Fruit fly (Drosophila melanogaster) whole organism, embryonic: ENCODE data around the gene Desat2.

Experiments used
- ATbp ChIP-seq: fragments of 200-800 bp; sonication (Bioruptor generic); optimal IDR thresholded peaks from 2 replicates; lab custom pipeline; 2017; ENCODE audit warnings: missing biosample characterization, mild to moderate bottlenecking, missing genetic modification characterization, missing genetic modification reagents
- Blimp-1 ChIP-seq: fragments of 200-800 bp; sonication (Bioruptor generic); optimal IDR thresholded peaks from 3 replicates; lab custom pipeline; 2018; ENCODE audit warnings: missing biosample characterization, missing genetic modification characterization, mild to moderate bottlenecking, moderate library complexity, missing genetic modification reagents
- BtbVII ChIP-seq: fragments of 200-800 bp; sonication (Bioruptor generic); optimal IDR thresholded peaks from 3 replicates; lab custom pipeline; 2017; ENCODE audit warnings: missing biosample characterization, mild to moderate bottlenecking, missing genetic modification characterization
- CG10267 ChIP-seq: fragments of 200-800 bp; sonication (Bioruptor generic); optimal IDR thresholded peaks from 2 replicates; lab custom pipeline; 2018; ENCODE audit warnings: missing biosample characterization, mild to moderate bottlenecking, missing genetic modification characterization, moderate library complexity
- CG10565 ChIP-seq: fragments of 200-800 bp; sonication (Bioruptor generic); optimal IDR thresholded peaks from 3 replicates; lab custom pipeline; 2016; ENCODE audit warnings: missing biosample characterization, mild to moderate bottlenecking, missing genetic modification characterization
- CG11093 ChIP-seq: fragments of 200-800 bp; sonication (Bioruptor generic); IDR thresholded peaks from 3 replicates; pipeline ENCODE4 v1.3.6; 2022; ENCODE audit warnings: missing biosample characterization, missing genetic modification characterization
- CG12104 ChIP-seq: fragments of 200-800 bp; sonication (Bioruptor generic); optimal IDR thresholded peaks from 3 replicates; lab custom pipeline; 2016; ENCODE audit warnings: missing biosample characterization, missing genetic modification characterization
- CG1647 ChIP-seq: fragments of 200-800 bp; sonication (Bioruptor generic); optimal IDR thresholded peaks from 3 replicates; lab custom pipeline; 2016; ENCODE audit warnings: missing biosample characterization, missing genetic modification characterization
- CG17328 ChIP-seq: fragments of 200-800 bp; sonication (Bioruptor generic); IDR thresholded peaks from 2 replicates; pipeline ENCODE4 v1.3.6; 2022; ENCODE audit warnings: missing biosample characterization, missing genetic modification characterization
- CG2712 ChIP-seq: fragments of 200-800 bp; optimal IDR thresholded peaks from 3 replicates; lab custom pipeline; 2019; ENCODE audit warnings: missing biosample characterization, mild to moderate bottlenecking, missing genetic modification characterization, moderate library complexity
- CG2875 ChIP-seq: fragments of 200-800 bp; sonication (Bioruptor generic); optimal IDR thresholded peaks from 2 replicates; lab custom pipeline; 2017; ENCODE audit warnings: missing biosample characterization, mild to moderate bottlenecking, missing genetic modification characterization, missing genetic modification reagents
- CG3163 ChIP-seq: fragments of 200-800 bp; sonication (Bioruptor generic); optimal IDR thresholded peaks from 3 replicates; lab custom pipeline; 2016; ENCODE audit warnings: missing biosample characterization, missing genetic modification characterization
- CG33213 ChIP-seq: fragments of 200-800 bp; sonication (Bioruptor generic); optimal IDR thresholded peaks from 3 replicates; lab custom pipeline; 2016; ENCODE audit warnings: missing biosample characterization, missing genetic modification characterization
- CG3407 ChIP-seq: fragments of 200-800 bp; sonication (Bioruptor generic); optimal IDR thresholded peaks from 2 replicates; lab custom pipeline; 2018; ENCODE audit warnings: missing biosample characterization, mild to moderate bottlenecking, missing genetic modification characterization
- CG34422 ChIP-seq: fragments of 200-800 bp; sonication (Bioruptor generic); IDR thresholded peaks from 3 replicates; pipeline ENCODE4 v1.3.6; 2022; ENCODE audit warnings: missing biosample characterization, missing genetic modification characterization
- CG4424 ChIP-seq: fragments of 200-800 bp; sonication (Bioruptor generic); optimal IDR thresholded peaks from 3 replicates; lab custom pipeline; 2016; ENCODE audit warnings: missing biosample characterization, missing genetic modification characterization
- CG7372 ChIP-seq: fragments of 200-800 bp; sonication (Bioruptor generic); IDR thresholded peaks from 2 replicates; pipeline ENCODE4 v1.3.6; 2022; ENCODE audit warnings: missing biosample characterization, missing genetic modification characterization
- CG7556 ChIP-seq: fragments of 200-800 bp; sonication (Bioruptor generic); optimal IDR thresholded peaks from 2 replicates; lab custom pipeline; 2017; ENCODE audit warnings: missing biosample characterization, mild to moderate bottlenecking, missing genetic modification characterization
- CG8765 ChIP-seq: fragments of 200-800 bp; sonication (Bioruptor generic); IDR thresholded peaks from 2 replicates; pipeline ENCODE4 v1.3.6; 2022; ENCODE audit warnings: missing biosample characterization, missing genetic modification characterization
- CG9727 ChIP-seq: fragments of 200-800 bp; sonication (Bioruptor generic); optimal IDR thresholded peaks from 3 replicates; lab custom pipeline; 2017; ENCODE audit warnings: missing biosample characterization, mild to moderate bottlenecking, missing genetic modification characterization
- Dip2 ChIP-seq: fragments of 200-800 bp; sonication (Bioruptor generic); IDR thresholded peaks from 2 replicates; pipeline ENCODE4 v1.3.6; 2022; ENCODE audit warnings: missing biosample characterization, missing genetic modification characterization
- Dip3 ChIP-seq: fragments of 200-800 bp; sonication (Bioruptor generic); optimal IDR thresholded peaks from 3 replicates; lab custom pipeline; 2016; ENCODE audit warnings: missing biosample characterization, missing genetic modification characterization
- Dref ChIP-seq: fragments of 200-800 bp; sonication (Bioruptor generic); IDR thresholded peaks from 2 replicates; pipeline ENCODE4 v1.3.6; 2022; ENCODE audit warnings: missing biosample characterization, missing genetic modification characterization
- HHEX ChIP-seq: fragments of 200-800 bp; sonication (Bioruptor generic); optimal IDR thresholded peaks from 3 replicates; lab custom pipeline; 2017; ENCODE audit warnings: missing biosample characterization, mild to moderate bottlenecking, missing genetic modification characterization, missing genetic modification reagents
- HLH3B ChIP-seq: fragments of 200-800 bp; sonication (Bioruptor generic); IDR thresholded peaks from 2 replicates; pipeline ENCODE4 v1.3.6; 2022; ENCODE audit warnings: missing biosample characterization, missing genetic modification characterization
- Hsf ChIP-seq: fragments of 200-800 bp; sonication (Bioruptor generic); optimal IDR thresholded peaks from 3 replicates; lab custom pipeline; 2016; ENCODE audit warnings: missing biosample characterization, missing genetic modification characterization
- NK7.1 ChIP-seq: fragments of 200-800 bp; sonication (Bioruptor generic); optimal IDR thresholded peaks from 3 replicates; lab custom pipeline; 2016; ENCODE audit warnings: missing biosample characterization, missing genetic modification characterization
- Poxn ChIP-seq: fragments of 200-800 bp; sonication (Bioruptor generic); IDR thresholded peaks from 2 replicates; pipeline ENCODE4 v1.3.6; 2022; ENCODE audit warnings: missing biosample characterization, missing genetic modification characterization
- Ssrp ChIP-seq: fragments of 200-800 bp; sonication (Bioruptor generic); optimal IDR thresholded peaks from 2 replicates; lab custom pipeline; 2018; ENCODE audit warnings: missing biosample characterization, mild to moderate bottlenecking, missing genetic modification characterization, moderate library complexity
- cas ChIP-seq: fragments of 200-800 bp; sonication (Bioruptor generic); IDR thresholded peaks from 2 replicates; pipeline ENCODE4 v1.3.6; 2022; ENCODE audit warnings: missing biosample characterization, missing genetic modification characterization
- corto ChIP-seq: fragments of 200-800 bp; sonication (Bioruptor generic); optimal IDR thresholded peaks from 2 replicates; lab custom pipeline; 2016; ENCODE audit warnings: missing biosample characterization, mild to moderate bottlenecking, missing genetic modification characterization, moderate library complexity
- dati ChIP-seq: fragments of 200-800 bp; sonication (Bioruptor generic); IDR thresholded peaks from 2 replicates; pipeline ENCODE4 v1.3.6; 2022; ENCODE audit warnings: missing biosample characterization, missing genetic modification characterization
- dimm ChIP-seq: fragments of 200-800 bp; sonication (Bioruptor generic); IDR thresholded peaks from 2 replicates; pipeline ENCODE4 v1.3.6; 2022; ENCODE audit warnings: missing biosample characterization, missing genetic modification characterization
- dpn ChIP-seq, 2 experiments: fragments of 200-800 bp; sonication (Bioruptor generic); optimal IDR thresholded peaks; 3 replicates each; lab custom pipeline; 2016; ENCODE audit warnings: missing biosample characterization in 2 of 2, missing genetic modification characterization in 2 of 2
- en ChIP-seq: fragments of 200-800 bp; sonication (Bioruptor generic); optimal IDR thresholded peaks from 2 replicates; lab custom pipeline; 2016; ENCODE audit warnings: missing biosample characterization, missing genetic modification characterization
- exex ChIP-seq: fragments of 200-800 bp; sonication (Bioruptor generic); optimal IDR thresholded peaks from 4 replicates; lab custom pipeline; 2018; ENCODE audit warnings: missing biosample characterization, mild to moderate bottlenecking, missing genetic modification characterization, moderate library complexity
- eyg ChIP-seq: fragments of 200-800 bp; sonication (Bioruptor generic); optimal IDR thresholded peaks from 3 replicates; lab custom pipeline; 2016; ENCODE audit warnings: missing biosample characterization, missing genetic modification characterization
- fu2 ChIP-seq: fragments of 200-800 bp; sonication (Bioruptor generic); optimal IDR thresholded peaks from 2 replicates; lab custom pipeline; 2016; ENCODE audit warnings: missing biosample characterization, missing genetic modification characterization
- jigr1 ChIP-seq: fragments of 200-800 bp; sonication (Bioruptor generic); IDR thresholded peaks from 3 replicates; pipeline ENCODE4 v1.3.6; 2022; ENCODE audit warnings: missing biosample characterization, missing genetic modification characterization
- lilli ChIP-seq: fragments of 200-800 bp; sonication (Bioruptor generic); optimal IDR thresholded peaks from 3 replicates; lab custom pipeline; 2016; ENCODE audit warnings: missing biosample characterization, missing genetic modification characterization
- maf-S ChIP-seq: fragments of 200-800 bp; sonication (Bioruptor generic); optimal IDR thresholded peaks from 2 replicates; lab custom pipeline; 2016; ENCODE audit warnings: missing biosample characterization, missing genetic modification characterization
- oc ChIP-seq: fragments of 200-800 bp; sonication (Bioruptor generic); optimal IDR thresholded peaks from 2 replicates; lab custom pipeline; 2018; ENCODE audit warnings: missing biosample characterization, mild to moderate bottlenecking, missing genetic modification characterization, moderate library complexity
- pb ChIP-seq: fragments of 200-800 bp; sonication (Bioruptor generic); optimal IDR thresholded peaks from 3 replicates; lab custom pipeline; 2016; ENCODE audit warnings: missing biosample characterization, missing genetic modification characterization
- pita ChIP-seq: fragments of 200-800 bp; sonication (Bioruptor generic); optimal IDR thresholded peaks from 2 replicates; lab custom pipeline; 2017; ENCODE audit warnings: missing biosample characterization, mild to moderate bottlenecking, missing genetic modification characterization
- pnt ChIP-seq: fragments of 200-800 bp; sonication (Bioruptor generic); optimal IDR thresholded peaks from 3 replicates; lab custom pipeline; 2016; ENCODE audit warnings: missing biosample characterization, missing genetic modification characterization
- prd ChIP-seq, 3 experiments: fragments of >200 bp in 2 of 3; fragments of 200-800 bp in 1 of 3; sonication (Bioruptor generic) in 1 of 3; optimal IDR thresholded peaks in 2 of 3; IDR thresholded peaks in 1 of 3; 2 replicates in 2 of 3; 3 replicates in 1 of 3; pipeline versions ENCODE4 v1.3.6 to Lab custom; 2017 to 2022; ENCODE audit warnings: missing biosample characterization in 1 of 3, missing genetic modification characterization in 1 of 3
- sens ChIP-seq: fragments of 200-800 bp; sonication (Bioruptor generic); peaks from one replicate; lab custom pipeline; 2016; ENCODE audit warnings: missing biosample characterization, missing genetic modification characterization
- sim ChIP-seq: fragments of 200-800 bp; sonication (Bioruptor generic); IDR thresholded peaks from 2 replicates; pipeline ENCODE4 v1.3.6; 2022; ENCODE audit warnings: missing biosample characterization, missing genetic modification characterization
- slbo ChIP-seq: fragments of 200-800 bp; sonication (Bioruptor generic); IDR thresholded peaks from 2 replicates; pipeline ENCODE4 v1.3.6; 2022; ENCODE audit warnings: missing biosample characterization, missing genetic modification characterization
- sna ChIP-seq: fragments of 200-800 bp; sonication (Bioruptor generic); IDR thresholded peaks from 2 replicates; pipeline ENCODE4 v1.3.6; 2022; ENCODE audit warnings: missing biosample characterization, missing genetic modification characterization; ENCODE audit not compliant: partially characterized antibody
- sr ChIP-seq: fragments of 200-800 bp; sonication (Bioruptor generic); IDR thresholded peaks from 3 replicates; pipeline ENCODE4 v1.3.6; 2022; ENCODE audit warnings: missing biosample characterization, missing genetic modification characterization
- zfh2 ChIP-seq: fragments of 200-800 bp; sonication (Bioruptor generic); optimal IDR thresholded peaks from 2 replicates; lab custom pipeline; 2016; ENCODE audit warnings: missing biosample characterization, missing genetic modification characterization

Desat2 gene

DNA sequence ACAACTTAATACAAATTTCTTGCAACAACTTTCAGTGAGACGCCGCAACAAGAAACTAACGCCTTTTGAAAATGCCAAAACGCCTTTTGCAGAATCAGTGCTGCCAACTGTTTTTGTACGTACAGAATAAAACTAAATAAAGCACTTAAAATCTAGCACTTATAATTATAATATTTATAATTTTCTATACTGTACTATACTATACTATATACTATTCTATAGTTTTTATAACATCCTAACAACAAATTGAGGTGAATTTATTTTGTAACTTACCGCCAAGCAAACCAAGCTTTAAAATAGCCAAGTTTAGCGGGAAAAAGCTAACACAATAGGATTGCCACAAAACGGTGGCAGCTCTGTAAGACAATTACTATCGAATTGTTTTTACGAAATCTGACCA is 2.3 kb upstream of the Desat2 start, which contains the start of the genes Aos1 and Srlp (continued):
- TF ChIP-seq eyg = no peak
- TF ChIP-seq HHEX (GFP tag; lab: Kevin White, UChicago) = peak; percentile 17
- TF ChIP-seq CG2875 (GFP tag; lab: Kevin White, UChicago) = no peak
- TF ChIP-seq sna (GFP tag; lab: Robert Waterston, UW) = no peak
- no peak for TF ChIP-seq fu2 (GFP tag; lab: Kevin White, UChicago)
- peak; percentile 70 for TF ChIP-seq CG10267 (tag; lab: Kevin White, UChicago)
- no peak for TF ChIP-seq Dref (GFP tag; lab: Robert Waterston, UW)
- TF ChIP-seq Poxn (GFP tag; lab: Robert Waterston, UW) = no peak
- TF ChIP-seq CG3163 (GFP tag; lab: Kevin White, UChicago) = no peak
- no peak for TF ChIP-seq dimm
- no peak for TF ChIP-seq CG3407 (GFP tag; lab: Kevin White, UChicago)
- no peak for TF ChIP-seq pb
- peak; percentile 6 for TF ChIP-seq CG1647
- peak; percentile 8 for TF ChIP-seq lilli (GFP tag; lab: Kevin White, UChicago)
- TF ChIP-seq NK7.1 (GFP tag; lab: Kevin White, UChicago) = no peak
- no peak for TF ChIP-seq pnt (GFP tag; lab: Kevin White, UChicago)
- no peak for TF ChIP-seq sim
- TF ChIP-seq CG12104 (GFP tag; lab: Kevin White, UChicago) = peak; percentile 30
- no peak for TF ChIP-seq HLH3B (GFP tag; lab: Robert Waterston, UW)
- no peak for TF ChIP-seq cas (GFP tag; lab: Robert Waterston, UW)
- TF ChIP-seq CG7372 (GFP tag; lab: Robert Waterston, UW) = no peak
- TF ChIP-seq CG11093 = no peak
- TF ChIP-seq prd (optimal IDR thresholded peaks at IDR 0.05; lab: Kevin White, UChicago) = no peak
- peak; percentile 55; the same call in 2 of the 3 replicates for TF ChIP-seq prd (GFP tag; IDR thresholded peaks at IDR 0.05; lab: Robert Waterston, UW)
- TF ChIP-seq CG7556 (GFP tag; lab: Kevin White, UChicago) = peak; percentile 40
- TF ChIP-seq sens (GFP tag; lab: Kevin White, UChicago) = peak; percentile 67
- TF ChIP-seq Dip3 (GFP tag; lab: Kevin White, UChicago) = no peak
- no peak for TF ChIP-seq CG34422 (GFP tag; lab: Robert Waterston, UW)
- no peak for TF ChIP-seq dati (GFP tag; lab: Robert Waterston, UW)
- no peak for TF ChIP-seq CG10565
- TF ChIP-seq CG4424 = no peak
- TF ChIP-seq CG33213 = no peak
- TF ChIP-seq en = no peak
- TF ChIP-seq BtbVII (GFP tag; lab: Kevin White, UChicago) = no peak
- TF ChIP-seq Dip2 = no peak
- no peak for TF ChIP-seq jigr1 (GFP tag; lab: Robert Waterston, UW)
- no peak for TF ChIP-seq exex (tag; lab: Kevin White, UChicago)
- TF ChIP-seq zfh2 = peak; percentile 18
- peak; percentile 48 for TF ChIP-seq Ssrp (tag; lab: Kevin White, UChicago)
- peak; percentile 24 for TF ChIP-seq CG9727 (GFP tag; lab: Kevin White, UChicago)
- no peak for TF ChIP-seq Hsf
- peak; percentile 76 for TF ChIP-seq CG2712 (tag; lab: Kevin White, UChicago)
- TF ChIP-seq CG17328 (GFP tag; lab: Robert Waterston, UW) = 0 out of 2 replicates have a peak, but pooled peaks have one; percentile 30
- no peak for TF ChIP-seq CG8765 (GFP tag; lab: Robert Waterston, UW)
- TF ChIP-seq sr (GFP tag; lab: Robert Waterston, UW) = no peak
- no peak for TF ChIP-seq ATbp (GFP tag; lab: Kevin White, UChicago)
- TF ChIP-seq maf-S (GFP tag; lab: Kevin White, UChicago) = no peak
- 0 out of 2 replicates have a peak, but pooled peaks have one; percentile 40 for TF ChIP-seq slbo (GFP tag; lab: Robert Waterston, UW)
- TF ChIP-seq pita (GFP tag; lab: Kevin White, UChicago) = no peak
- TF ChIP-seq corto = no peak
- no peak for TF ChIP-seq Blimp-1 (GFP tag; lab: Kevin White, UChicago)
- peak in 1 of 2 experiments; percentile 45 for TF ChIP-seq dpn (GFP tag; optimal IDR thresholded peaks at IDR 0.05; lab: Kevin White, UChicago)
- TF ChIP-seq oc = no peak
